Fruit fly (Drosophila melanogaster) whole organism, wandering third instar larva: Measurements from ENCODE around the gene CG1628.

Experiments used
- h ChIP-seq: fragments of 200-800 bp; sonication (Bioruptor generic); optimal IDR thresholded peaks from 3 replicates; lab custom pipeline; 2016; ENCODE audit warnings: missing biosample characterization, mild to moderate bottlenecking, missing genetic modification characterization

CG1628 gene

dm6 chrX:10549050-10549449 is 53.5 kb downstream of the CG1628 start:
- TF ChIP-seq h: no peak
